Fruit fly (Drosophila melanogaster) whole organism, embryonic: Measurements from ENCODE around the gene CG33269.

Source experiments
- Abd-B ChIP-seq: fragments of 200-800 bp; sonication (Bioruptor generic); optimal IDR thresholded peaks from 2 replicates; lab custom pipeline; 2018; ENCODE audit warnings: missing biosample characterization, mild to moderate bottlenecking, missing genetic modification characterization, moderate library complexity
- Atf-2 ChIP-seq: fragments of 200-800 bp; sonication (Bioruptor generic); optimal IDR thresholded peaks from 2 replicates; lab custom pipeline; 2016; ENCODE audit warnings: missing biosample characterization, missing genetic modification characterization
- CG10267 ChIP-seq: fragments of 200-800 bp; sonication (Bioruptor generic); optimal IDR thresholded peaks from 2 replicates; lab custom pipeline; 2018; ENCODE audit warnings: missing biosample characterization, mild to moderate bottlenecking, missing genetic modification characterization, moderate library complexity
- CG10366 ChIP-seq: fragments of 200-800 bp; sonication (Bioruptor generic); IDR thresholded peaks from 2 replicates; pipeline ENCODE4 v1.3.6; 2022; ENCODE audit warnings: missing biosample characterization, missing genetic modification characterization
- CG10543 ChIP-seq: fragments of 200-800 bp; sonication (Bioruptor generic); optimal IDR thresholded peaks from 3 replicates; lab custom pipeline; 2017; ENCODE audit warnings: missing biosample characterization, mild to moderate bottlenecking, missing genetic modification characterization, moderate library complexity
- CG11560 ChIP-seq: fragments of 200-800 bp; sonication (Bioruptor generic); IDR thresholded peaks from 3 replicates; pipeline ENCODE4 v1.3.6; 2022; ENCODE audit warnings: missing biosample characterization, missing genetic modification characterization
- CG14050 ChIP-seq: fragments of 200-800 bp; sonication (Bioruptor generic); IDR thresholded peaks from 3 replicates; pipeline ENCODE4 v1.3.6; 2022; ENCODE audit warnings: missing biosample characterization, missing genetic modification characterization
- CG14441 ChIP-seq: fragments of 200-800 bp; sonication (Bioruptor generic); IDR thresholded peaks from 2 replicates; pipeline ENCODE4 v1.3.6; 2022; ENCODE audit warnings: missing biosample characterization, missing genetic modification characterization
- CG14965 ChIP-seq: fragments of 200-800 bp; sonication (Bioruptor generic); optimal IDR thresholded peaks from 2 replicates; lab custom pipeline; 2016; ENCODE audit warnings: missing biosample characterization, missing genetic modification characterization, borderline replicate concordance
- CG2116 ChIP-seq: fragments of 200-800 bp; sonication (Bioruptor generic); optimal IDR thresholded peaks from 3 replicates; lab custom pipeline; 2018; ENCODE audit warnings: missing biosample characterization, mild to moderate bottlenecking, missing genetic modification characterization
- CG33557 ChIP-seq: fragments of 200-800 bp; sonication (Bioruptor generic); optimal IDR thresholded peaks from 2 replicates; lab custom pipeline; 2019; ENCODE audit warnings: missing biosample characterization, mild to moderate bottlenecking, missing genetic modification characterization, moderate library complexity
- CG5180 ChIP-seq: fragments of 200-800 bp; sonication (Bioruptor generic); optimal IDR thresholded peaks from 3 replicates; lab custom pipeline; 2017; ENCODE audit warnings: missing biosample characterization, missing genetic modification characterization, mild to moderate bottlenecking, moderate library complexity, missing genetic modification reagents
- CG6683 ChIP-seq: fragments of 200-800 bp; sonication (Bioruptor generic); optimal IDR thresholded peaks from 2 replicates; lab custom pipeline; 2017; ENCODE audit warnings: missing biosample characterization, mild to moderate bottlenecking, missing genetic modification characterization, missing genetic modification reagents
- CG6791 ChIP-seq: fragments of 200-800 bp; sonication (Bioruptor generic); IDR thresholded peaks from 3 replicates; pipeline ENCODE4 v1.3.6; 2022; ENCODE audit warnings: missing biosample characterization, missing genetic modification characterization; ENCODE audit not compliant: partially characterized antibody
- CG7928 ChIP-seq: fragments of 200-800 bp; sonication (Bioruptor generic); optimal IDR thresholded peaks from 2 replicates; lab custom pipeline; 2017; ENCODE audit warnings: missing biosample characterization, mild to moderate bottlenecking, missing genetic modification characterization
- CG8478 ChIP-seq: fragments of >200 bp; optimal IDR thresholded peaks from 2 replicates; lab custom pipeline; 2018
- CoRest ChIP-seq: fragments of 200-800 bp; sonication (Bioruptor generic); optimal IDR thresholded peaks from 3 replicates; lab custom pipeline; 2018; ENCODE audit warnings: missing biosample characterization, mild to moderate bottlenecking, missing genetic modification characterization, moderate library complexity
- D19B ChIP-seq: fragments of 200-800 bp; sonication (Bioruptor generic); optimal IDR thresholded peaks from 2 replicates; lab custom pipeline; 2017; ENCODE audit warnings: missing biosample characterization, mild to moderate bottlenecking, missing genetic modification characterization
- Eip74EF ChIP-seq, 2 experiments: fragments of 200-800 bp in 1 of 2; fragments of >200 bp in 1 of 2; sonication (Bioruptor generic) in 1 of 2; optimal IDR thresholded peaks; 2 replicates each; lab custom pipeline; 2017 to 2019; ENCODE audit warnings: missing biosample characterization in 2 of 2, missing genetic modification characterization in 2 of 2, mild to moderate bottlenecking in 1 of 2, moderate library complexity in 1 of 2
- Ets97D ChIP-seq: fragments of 200-800 bp; sonication (Bioruptor generic); optimal IDR thresholded peaks from 3 replicates; lab custom pipeline; 2016; ENCODE audit warnings: missing biosample characterization, missing genetic modification characterization
- Fer2 ChIP-seq: fragments of 200-800 bp; sonication (Bioruptor generic); optimal IDR thresholded peaks from 2 replicates; lab custom pipeline; 2018; ENCODE audit warnings: missing biosample characterization, mild to moderate bottlenecking, missing genetic modification characterization, moderate library complexity
- Hand ChIP-seq: fragments of 200-800 bp; sonication (Bioruptor generic); optimal IDR thresholded peaks from 2 replicates; lab custom pipeline; 2017; ENCODE audit warnings: mild to moderate bottlenecking, missing biosample characterization, missing genetic modification reagents, missing genetic modification characterization
- MESR4 ChIP-seq: fragments of 200-800 bp; sonication (Bioruptor generic); optimal IDR thresholded peaks from 2 replicates; lab custom pipeline; 2018; ENCODE audit warnings: missing biosample characterization, mild to moderate bottlenecking, missing genetic modification characterization, moderate library complexity
- Med ChIP-seq: fragments of 200-800 bp; sonication (Bioruptor generic); peaks from one replicate; lab custom pipeline; 2016; ENCODE audit warnings: missing biosample characterization, missing genetic modification characterization, mild to moderate bottlenecking, inconsistent platforms, moderate library complexity
- Sox100B ChIP-seq: fragments of 200-800 bp; sonication (Bioruptor generic); optimal IDR thresholded peaks from 3 replicates; lab custom pipeline; 2018; ENCODE audit warnings: missing biosample characterization, mild to moderate bottlenecking, missing genetic modification characterization
- Xrp1 ChIP-seq: fragments of 200-800 bp; sonication (Bioruptor generic); IDR thresholded peaks from 2 replicates; pipeline ENCODE4 v1.3.6; 2022; ENCODE audit warnings: missing biosample characterization, missing genetic modification characterization
- chif ChIP-seq, 2 experiments: fragments of 200-800 bp; sonication (Bioruptor generic); optimal IDR thresholded peaks; 3 replicates each; lab custom pipeline; 2016; ENCODE audit warnings: missing biosample characterization in 2 of 2, missing genetic modification characterization in 2 of 2
- disco-r ChIP-seq: fragments of 200-800 bp; sonication (Bioruptor generic); optimal IDR thresholded peaks from 2 replicates; lab custom pipeline; 2016; ENCODE audit warnings: missing biosample characterization, missing genetic modification characterization
- fd3F ChIP-seq: fragments of 200-800 bp; sonication (Bioruptor generic); optimal IDR thresholded peaks from 2 replicates; lab custom pipeline; 2018; ENCODE audit warnings: missing biosample characterization, mild to moderate bottlenecking, missing genetic modification characterization, moderate library complexity
- gem ChIP-seq: fragments of 200-800 bp; sonication (Bioruptor generic); optimal IDR thresholded peaks from 2 replicates; lab custom pipeline; 2019; ENCODE audit warnings: missing biosample characterization, mild to moderate bottlenecking, missing genetic modification characterization, moderate library complexity
- gro ChIP-seq: fragments of 200-800 bp; sonication (Bioruptor generic); optimal IDR thresholded peaks from 2 replicates; lab custom pipeline; 2016; ENCODE audit warnings: missing biosample characterization, missing genetic modification characterization
- insv ChIP-seq, 2 experiments: fragments of 200-800 bp; sonication (Bioruptor generic); optimal IDR thresholded peaks; 3 replicates each; lab custom pipeline; 2016 to 2018; ENCODE audit warnings: missing biosample characterization in 2 of 2, missing genetic modification characterization in 2 of 2
- p53 ChIP-seq: fragments of 200-800 bp; sonication (Bioruptor generic); optimal IDR thresholded peaks from 2 replicates; lab custom pipeline; 2016; ENCODE audit warnings: missing biosample characterization, missing genetic modification characterization
- sc ChIP-seq, 3 experiments: fragments of >200 bp in 2 of 3; fragments of 200-800 bp in 1 of 3; sonication (Bioruptor generic) in 1 of 3; optimal IDR thresholded peaks; 2 replicates in 2 of 3; 3 replicates in 1 of 3; lab custom pipeline; 2017; ENCODE audit warnings: mild to moderate bottlenecking in 1 of 3, missing biosample characterization in 1 of 3, missing genetic modification characterization in 1 of 3, missing genetic modification reagents in 1 of 3
- so ChIP-seq: fragments of 200-800 bp; sonication (Bioruptor generic); IDR thresholded peaks from 3 replicates; pipeline ENCODE4 v1.3.6; 2022; ENCODE audit warnings: missing biosample characterization, missing genetic modification characterization
- ssp ChIP-seq: fragments of 200-800 bp; sonication (Bioruptor generic); IDR thresholded peaks from 2 replicates; pipeline ENCODE4 v1.3.6; 2022; ENCODE audit warnings: missing biosample characterization, missing genetic modification characterization
- stwl ChIP-seq: fragments of 200-800 bp; sonication (Bioruptor generic); optimal IDR thresholded peaks from 3 replicates; lab custom pipeline; 2018; ENCODE audit warnings: missing biosample characterization, mild to moderate bottlenecking, missing genetic modification characterization, moderate library complexity
- tap ChIP-seq: fragments of 200-800 bp; optimal IDR thresholded peaks from 3 replicates; lab custom pipeline; 2019; ENCODE audit warnings: missing biosample characterization, mild to moderate bottlenecking, missing genetic modification characterization, moderate library complexity
- tna ChIP-seq: fragments of 200-800 bp; sonication (Bioruptor generic); IDR thresholded peaks from 2 replicates; pipeline ENCODE4 v1.3.6; 2022; ENCODE audit warnings: missing biosample characterization, missing genetic modification characterization; ENCODE audit not compliant: partially characterized antibody
- unc-4 ChIP-seq: fragments of 200-800 bp; sonication (Bioruptor generic); IDR thresholded peaks from 2 replicates; pipeline ENCODE4 v1.3.6; 2022; ENCODE audit warnings: missing biosample characterization, missing genetic modification characterization; ENCODE audit not compliant: partially characterized antibody
- z ChIP-seq: fragments of 200-800 bp; sonication (Bioruptor generic); IDR thresholded peaks from 3 replicates; pipeline ENCODE4 v1.3.6; 2022; ENCODE audit warnings: missing biosample characterization, missing genetic modification characterization

CG33269 gene

DNA sequence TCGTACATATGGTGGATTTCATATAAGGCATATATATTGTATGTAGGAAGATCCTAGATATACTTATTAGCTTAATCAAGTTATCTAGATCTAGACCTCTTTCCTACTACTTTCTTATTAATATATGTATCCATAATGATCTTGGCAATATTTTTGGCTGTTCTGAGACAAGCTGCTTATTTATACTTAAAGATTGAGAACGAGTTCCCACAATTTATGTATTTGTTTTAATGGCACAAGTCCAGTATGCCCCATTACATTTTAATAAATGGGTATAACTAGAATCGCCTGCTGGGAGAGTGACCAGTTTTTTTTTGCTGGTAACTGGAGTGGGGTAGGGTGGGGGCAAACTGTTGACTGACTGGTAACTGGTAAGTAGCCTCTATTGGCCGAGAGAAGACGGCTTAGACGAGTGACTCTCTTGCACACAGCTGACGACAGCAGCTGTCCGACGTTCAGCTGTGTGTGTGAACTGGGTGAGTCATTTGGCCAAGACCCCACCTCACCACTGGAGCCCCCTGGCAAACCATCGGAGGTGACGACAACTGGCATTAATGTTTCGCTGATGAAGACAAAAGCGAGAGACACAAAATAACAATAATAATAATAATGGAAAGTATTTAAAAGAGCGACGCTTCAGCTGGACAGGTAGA is 45.1 kb downstream of the CG33269 start (continued):
- TF ChIP-seq chif (GFP tag; optimal IDR thresholded peaks at IDR 0.05; lab: Kevin White, UChicago), result no peak
- TF ChIP-seq Med (GFP tag; lab: Kevin White, UChicago), result peak; percentile 77
- TF ChIP-seq CG14050 (GFP tag; lab: Robert Waterston, UW), result no peak
- TF ChIP-seq CG6683 (GFP tag; lab: Kevin White, UChicago), result no peak
- TF ChIP-seq CG8478 (lab: Kevin White, UChicago), result no peak
- peak; percentile 15 for TF ChIP-seq CG10543 (GFP tag; lab: Kevin White, UChicago)
- no peak for TF ChIP-seq gro (GFP tag; lab: Kevin White, UChicago)
- no peak for TF ChIP-seq Hand (GFP tag; lab: Kevin White, UChicago)
- no peak for TF ChIP-seq so (GFP tag; lab: Robert Waterston, UW)
- TF ChIP-seq D19B (GFP tag; lab: Kevin White, UChicago), result peak; percentile 74
- TF ChIP-seq disco-r (GFP tag; lab: Kevin White, UChicago), result no peak
- TF ChIP-seq CoRest, result no peak
- TF ChIP-seq CG14965 (GFP tag; lab: Kevin White, UChicago), result no peak
- TF ChIP-seq tap (tag; lab: Kevin White, UChicago), result no peak
- peak in 1 of 2 experiments; percentile 4 for TF ChIP-seq Eip74EF (GFP tag; optimal IDR thresholded peaks at IDR 0.05; lab: Kevin White, UChicago)
- TF ChIP-seq p53 (GFP tag; lab: Kevin White, UChicago), result no peak
- 0 out of 2 replicates have a peak, but pooled peaks have one; percentile 26 for TF ChIP-seq tna
- TF ChIP-seq sc (optimal IDR thresholded peaks at IDR 0.05; lab: Kevin White, UChicago), result no peak
- TF ChIP-seq sc (GFP tag; optimal IDR thresholded peaks at IDR 0.05; lab: Kevin White, UChicago), result no peak
- TF ChIP-seq CG2116 (GFP tag; lab: Kevin White, UChicago), result no peak
- TF ChIP-seq gem (tag; lab: Kevin White, UChicago), result peak; percentile 15
- no peak for TF ChIP-seq Sox100B (GFP tag; lab: Kevin White, UChicago)
- no peak for TF ChIP-seq CG5180 (GFP tag; lab: Kevin White, UChicago)
- TF ChIP-seq Abd-B (GFP tag; lab: Kevin White, UChicago), result no peak
- TF ChIP-seq z (GFP tag; lab: Robert Waterston, UW), result no peak
- TF ChIP-seq CG14441 (GFP tag; lab: Robert Waterston, UW), result 0 out of 2 replicates have a peak, but pooled peaks have one; percentile 8
- no peak for TF ChIP-seq insv (GFP tag; optimal IDR thresholded peaks at IDR 0.05; lab: Kevin White, UChicago)
- TF ChIP-seq CG10267 (tag; lab: Kevin White, UChicago), result no peak
- no peak for TF ChIP-seq stwl (tag; lab: Kevin White, UChicago)
- TF ChIP-seq fd3F (GFP tag; lab: Kevin White, UChicago), result no peak
- TF ChIP-seq CG33557, result no peak
- no peak for TF ChIP-seq ssp (GFP tag; lab: Robert Waterston, UW)
- no peak for TF ChIP-seq Fer2 (tag; lab: Kevin White, UChicago)
- TF ChIP-seq Ets97D (GFP tag; lab: Kevin White, UChicago), result no peak
- TF ChIP-seq unc-4, result no peak
- TF ChIP-seq CG6791 (GFP tag; lab: Robert Waterston, UW), result 0 out of 3 replicates have a peak, but pooled peaks have one; percentile 8
- peak; percentile 16; the same call in 1 of the 2 replicates for TF ChIP-seq Xrp1 (GFP tag; lab: Robert Waterston, UW)
- TF ChIP-seq CG11560 (tag; lab: Robert Waterston, UW), result no peak
- no peak for TF ChIP-seq Atf-2 (GFP tag; lab: Kevin White, UChicago)
- no peak for TF ChIP-seq CG7928
- no peak for TF ChIP-seq CG10366 (GFP tag; lab: Robert Waterston, UW)
- TF ChIP-seq MESR4, result no peak
